Worm (Caenorhabditis elegans): ENCODE data around the gene ZK822.10.

Gene ZK822.10

DNA sequence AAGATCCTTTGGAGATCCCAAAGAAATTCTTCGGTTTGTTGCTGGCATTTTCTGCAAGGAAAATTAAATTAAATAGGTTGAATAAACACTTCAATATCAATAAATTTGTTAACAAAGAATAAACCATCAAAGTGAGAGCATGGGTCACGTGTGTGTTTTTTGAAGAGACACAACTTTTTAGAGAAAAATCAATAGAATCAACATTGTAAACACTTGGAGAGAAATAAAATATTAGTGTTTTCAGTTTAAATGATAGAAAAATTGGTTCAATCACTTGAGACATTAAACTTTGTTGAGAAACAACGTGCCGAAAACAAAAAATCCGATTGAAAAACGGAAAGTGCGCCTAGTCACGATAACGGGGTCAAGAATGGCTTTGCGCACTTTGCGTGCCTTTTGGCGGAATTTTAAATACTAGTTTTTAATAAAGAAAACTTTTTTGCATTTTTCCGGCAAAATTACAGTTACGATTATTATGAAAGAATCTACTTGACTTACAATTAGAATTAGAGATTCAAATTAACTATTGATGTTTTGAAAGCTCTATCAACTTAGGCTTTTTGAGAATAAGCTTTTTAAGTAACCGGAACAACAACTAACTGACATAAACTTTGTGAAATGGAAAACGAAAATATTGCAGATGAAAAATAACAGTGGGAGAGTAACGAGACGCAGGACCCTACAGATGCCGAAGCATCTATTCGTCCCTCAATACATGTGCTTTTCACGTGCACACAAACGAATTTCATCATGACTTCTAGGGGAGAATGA lies 44.7 kb downstream of the ZK822.10 start, which contains the start of gene ZK829.7:
TSS of gene ZK829.7 (minus strand) at position 51 of the 771 bp plus-strand sequence.
- TF ChIP-seq Y55F3AM.14 (GFP tag; optimal IDR thresholded peaks at IDR 0.05) (no peak), sma-9 (GFP tag; optimal IDR thresholded peaks at IDR 0.05) (peak; percentile 93), sma-9 (tag; optimal IDR thresholded peaks at IDR 0.05) (no peak), mab-5 (tag; optimal IDR thresholded peaks at IDR 0.05) (peak; percentile 30), nhr-237 (tag; optimal IDR thresholded peaks at IDR 0.05) (peak; percentile 65), fos-1 (tag; optimal IDR thresholded peaks at IDR 0.05) (peak; percentile 15), blmp-1 (tag; optimal IDR thresholded peaks at IDR 0.05; ENCODE audit: insufficient read depth) (peak; percentile 13), lin-39 (tag; optimal IDR thresholded peaks at IDR 0.05) (no peak), F13H6.1 (tag; optimal IDR thresholded peaks at IDR 0.05) (peak; percentile 68), skn-1 (tag; optimal IDR thresholded peaks at IDR 0.05) (no peak), nhr-11 (tag; optimal IDR thresholded peaks at IDR 0.05) (no peak), gmeb-1 (tag; optimal IDR thresholded peaks at IDR 0.05) (peak; percentile 98), ceh-16 (tag; optimal IDR thresholded peaks at IDR 0.05) (no peak), mdl-1 (tag; optimal IDR thresholded peaks at IDR 0.05) (peak in 1 of 2 experiments; percentile 11), unc-62 (GFP tag; optimal IDR thresholded peaks at IDR 0.05) (no peak), aly-2 (tag; optimal IDR thresholded peaks at IDR 0.05) (no peak), nhr-6 (tag; optimal IDR thresholded peaks at IDR 0.05) (peak; percentile 75), sem-4 (tag; optimal IDR thresholded peaks at IDR 0.05) (peak; percentile 60), sma-3 (GFP tag; optimal IDR thresholded peaks at IDR 0.05) (peak; percentile 82), unc-39 (tag; optimal IDR thresholded peaks at IDR 0.05) (no peak), ztf-11 (tag; optimal IDR thresholded peaks at IDR 0.05) (no peak), nhr-23 (tag; optimal IDR thresholded peaks at IDR 0.05) (no peak), nhr-129 (tag; optimal IDR thresholded peaks at IDR 0.05) (peak; percentile 51), nhr-77 (tag; optimal IDR thresholded peaks at IDR 0.05) (peak; percentile 20), ZK546.5 (tag; optimal IDR thresholded peaks at IDR 0.05) (peak; percentile 48), nhr-12 (tag; optimal IDR thresholded peaks at IDR 0.05) (no peak), elt-3 (tag; optimal IDR thresholded peaks at IDR 0.05) (no peak), ama-1 (optimal IDR thresholded peaks at IDR 0.05) (no peak), dmd-4 (tag; optimal IDR thresholded peaks at IDR 0.05) (no peak), peb-1 (tag; optimal IDR thresholded peaks at IDR 0.05) (no peak), ztf-1 (GFP tag; conservative IDR thresholded peaks at IDR 0.05) (no peak), zag-1 (tag; optimal IDR thresholded peaks at IDR 0.05) (no peak), mbf-1 (tag; optimal IDR thresholded peaks at IDR 0.05) (no peak), lin-11 (tag; optimal IDR thresholded peaks at IDR 0.05) (no peak), unc-55 (GFP tag; optimal IDR thresholded peaks at IDR 0.05) (peak; percentile 39), lsy-2 (tag; optimal IDR thresholded peaks at IDR 0.05) (peak; percentile 77 to 89), ztf-4 (tag; optimal IDR thresholded peaks at IDR 0.05) (no peak), R02D3.7 (tag; optimal IDR thresholded peaks at IDR 0.05) (peak; percentile 5), nhr-25 (tag; optimal IDR thresholded peaks at IDR 0.05) (peak; percentile 74), nhr-10 (tag; optimal IDR thresholded peaks at IDR 0.05) (no peak), elt-1 (tag; optimal IDR thresholded peaks at IDR 0.05) (no peak), crh-2 (tag; optimal IDR thresholded peaks at IDR 0.05) (peak; percentile 85), lin-13 (GFP tag; optimal IDR thresholded peaks at IDR 0.05) (peak; percentile 81), snpc-4 (tag; optimal IDR thresholded peaks at IDR 0.05) (peak; percentile 34), ceh-82 (tag; optimal IDR thresholded peaks at IDR 0.05) (no peak), egl-27 (tag; optimal IDR thresholded peaks at IDR 0.05) (peak; percentile 47), nhr-21 (tag; optimal IDR thresholded peaks at IDR 0.05) (peak; percentile 52), alr-1 (tag; optimal IDR thresholded peaks at IDR 0.05) (no peak), C34F6.9 (tag; optimal IDR thresholded peaks at IDR 0.05) (peak; percentile 73)
